Worm (Caenorhabditis elegans) whole organism, L4 larva: ENCODE results near the gene snb-5.

Experiments
- D1046.2 ChIP-seq: fragments of 200-800 bp; sonication (Bioruptor generic); IDR thresholded peaks from 2 replicates; pipeline ENCODE4 v1.3.6; 2022; ENCODE audit warnings: missing genetic modification characterization, missing compliant biosample characterization
- F26F4.8 ChIP-seq: fragments of 200-800 bp; sonication (Bioruptor generic); conservative IDR thresholded peaks from 2 replicates; pipeline ENCODE4 v1.3.6; 2022; ENCODE audit warnings: missing genetic modification characterization, missing compliant biosample characterization
- F49E8.2 ChIP-seq: sonication (generic microtip); optimal IDR thresholded peaks from 2 replicates; lab custom pipeline; 2016; ENCODE audit warnings: missing compliant biosample characterization, mild to moderate bottlenecking, missing genetic modification characterization, borderline replicate concordance
- R02D3.7 ChIP-seq: fragments of 150-350 bp; sonication (generic microtip); optimal IDR thresholded peaks from 3 replicates; lab custom pipeline; 2014; ENCODE audit warnings: missing biosample characterization, missing genetic modification characterization
- T20F7.1 ChIP-seq: fragments of 200-800 bp; sonication (Bioruptor generic); optimal IDR thresholded peaks from 2 replicates; lab custom pipeline; 2018; ENCODE audit warnings: mild to moderate bottlenecking, missing genetic modification characterization, missing compliant biosample characterization
- Y105C5A.15 ChIP-seq: fragments of 200-800 bp; sonication (Bioruptor generic); IDR thresholded peaks from 2 replicates; pipeline ENCODE4 v1.3.6; 2022; ENCODE audit warnings: missing genetic modification characterization, missing compliant biosample characterization
- aly-2 ChIP-seq: sonication (generic microtip); optimal IDR thresholded peaks from 2 replicates; lab custom pipeline; 2018; ENCODE audit warnings: missing biosample characterization, missing genetic modification characterization
- ama-1 ChIP-seq: fragments of 150-350 bp; optimal IDR thresholded peaks from 2 replicates; lab custom pipeline; 2014; ENCODE audit warnings: inconsistent platforms, mixed read lengths
- arid-1 ChIP-seq: fragments of 200-800 bp; sonication (Bioruptor generic); conservative IDR thresholded peaks from 2 replicates; pipeline ENCODE4 v1.3.6; 2022; ENCODE audit warnings: missing genetic modification reagents, missing genetic modification characterization, missing compliant biosample characterization
- attf-4 ChIP-seq: sonication (generic microtip); optimal IDR thresholded peaks from 3 replicates; lab custom pipeline; 2017; ENCODE audit warnings: missing biosample characterization, missing genetic modification characterization
- ceh-20 ChIP-seq: fragments of 200-800 bp; sonication (Bioruptor generic); IDR thresholded peaks from 2 replicates; pipeline ENCODE4 v1.3.6; 2022; ENCODE audit warnings: missing genetic modification reagents, missing genetic modification characterization, missing compliant biosample characterization
- ceh-44 ChIP-seq: fragments of 200-800 bp; sonication (Bioruptor generic); IDR thresholded peaks from 2 replicates; pipeline ENCODE4 v1.3.6; 2022; ENCODE audit warnings: missing genetic modification reagents, missing genetic modification characterization, missing compliant biosample characterization
- ceh-82 ChIP-seq: sonication (generic microtip); optimal IDR thresholded peaks from 2 replicates; lab custom pipeline; 2017; ENCODE audit warnings: missing biosample characterization, missing genetic modification characterization
- cey-2 ChIP-seq: sonication (generic microtip); optimal IDR thresholded peaks from 3 replicates; lab custom pipeline; 2017; ENCODE audit warnings: missing genetic modification characterization, mild to moderate bottlenecking, missing compliant biosample characterization, antibody characterized with exemption, borderline replicate concordance; ENCODE audit not compliant: insufficient read depth
- dmd-9 ChIP-seq: fragments of 200-800 bp; sonication (Bioruptor generic); IDR thresholded peaks from 2 replicates; pipeline ENCODE4 v1.3.6; 2022; ENCODE audit warnings: missing genetic modification reagents, missing genetic modification characterization, missing compliant biosample characterization
- dpl-1 ChIP-seq: fragments of 150-350 bp; optimal IDR thresholded peaks from 2 replicates; lab custom pipeline; 2014; ENCODE audit warnings: missing biosample characterization, missing genetic modification reagents, missing genetic modification characterization
- egl-27 ChIP-seq: sonication (generic microtip); optimal IDR thresholded peaks from 3 replicates; lab custom pipeline; 2017; ENCODE audit warnings: missing biosample characterization, missing genetic modification reagents, missing genetic modification characterization
- egl-43 ChIP-seq: fragments of 200-800 bp; sonication (Bioruptor generic); IDR thresholded peaks from 2 replicates; pipeline ENCODE4 v1.3.6; 2022; ENCODE audit warnings: missing genetic modification reagents, missing genetic modification characterization, missing compliant biosample characterization
- fos-1 ChIP-seq: fragments of 150-350 bp; optimal IDR thresholded peaks from 2 replicates; lab custom pipeline; 2014; ENCODE audit warnings: missing biosample characterization, missing genetic modification characterization
- gei-8 ChIP-seq: fragments of 200-800 bp; sonication (Bioruptor generic); optimal IDR thresholded peaks from 2 replicates; lab custom pipeline; 2018; ENCODE audit warnings: mild to moderate bottlenecking, missing genetic modification characterization, missing compliant biosample characterization
- hlh-30 ChIP-seq: sonication (generic microtip); optimal IDR thresholded peaks from 2 replicates; lab custom pipeline; 2017; ENCODE audit warnings: antibody characterized with exemption, mild to moderate bottlenecking, missing genetic modification characterization, missing compliant biosample characterization; ENCODE audit not compliant: insufficient read depth
- hmg-1.1 ChIP-seq: fragments of 200-800 bp; sonication (Bioruptor generic); IDR thresholded peaks from 2 replicates; pipeline ENCODE4 v1.3.6; 2022; ENCODE audit warnings: missing genetic modification reagents, missing genetic modification characterization, missing compliant biosample characterization
- lin-13 ChIP-seq: fragments of 150-350 bp; optimal IDR thresholded peaks from 2 replicates; lab custom pipeline; 2014; ENCODE audit warnings: missing biosample characterization, missing genetic modification reagents, missing genetic modification characterization
- lin-29 ChIP-seq: fragments of 200-800 bp; sonication (Bioruptor generic); IDR thresholded peaks from 2 replicates; pipeline ENCODE4 v1.3.6; 2022; ENCODE audit warnings: missing genetic modification reagents, missing genetic modification characterization, missing compliant biosample characterization
- lin-38 ChIP-seq: fragments of 200-800 bp; sonication (Bioruptor generic); IDR thresholded peaks from 2 replicates; pipeline ENCODE4 v1.3.6; 2022; ENCODE audit warnings: missing genetic modification reagents, missing genetic modification characterization, missing compliant biosample characterization
- lsy-2 ChIP-seq, 2 experiments: fragments of 150-350 bp in 1 of 2; sonication (generic microtip) in 1 of 2; optimal IDR thresholded peaks; 2 replicates each; lab custom pipeline; 2014 to 2017; ENCODE audit warnings: missing biosample characterization in 2 of 2, missing genetic modification characterization in 2 of 2
- madf-9 ChIP-seq: fragments of 200-800 bp; sonication (Bioruptor generic); conservative IDR thresholded peaks from 2 replicates; pipeline ENCODE4 v1.3.6; 2022; ENCODE audit warnings: missing genetic modification reagents, missing genetic modification characterization, missing compliant biosample characterization
- mep-1 ChIP-seq: fragments of 150-350 bp; sonication (generic microtip); optimal IDR thresholded peaks from 3 replicates; lab custom pipeline; 2014; ENCODE audit warnings: missing biosample characterization, missing genetic modification characterization
- mes-2 ChIP-seq: sonication (generic microtip); optimal IDR thresholded peaks from 2 replicates; lab custom pipeline; 2016; ENCODE audit warnings: missing genotype, mild to moderate bottlenecking, missing genetic modification characterization, missing compliant biosample characterization; ENCODE audit not compliant: poor library complexity, severe bottlenecking
- nhr-25 ChIP-seq: sonication (generic microtip); optimal IDR thresholded peaks from 2 replicates; lab custom pipeline; 2017; ENCODE audit warnings: missing genetic modification characterization, mild to moderate bottlenecking, missing compliant biosample characterization, antibody characterized with exemption, moderate library complexity, borderline replicate concordance; ENCODE audit not compliant: insufficient read depth
- nhr-77 ChIP-seq: fragments of 150-350 bp; optimal IDR thresholded peaks from 2 replicates; lab custom pipeline; 2014; ENCODE audit warnings: missing biosample characterization, missing genetic modification characterization
- pqm-1 ChIP-seq: sonication (generic microtip); optimal IDR thresholded peaks from 2 replicates; lab custom pipeline; 2017; ENCODE audit warnings: missing biosample characterization, missing genetic modification characterization
- saeg-2 ChIP-seq: fragments of 200-800 bp; sonication (Bioruptor generic); IDR thresholded peaks from 2 replicates; pipeline ENCODE4 v1.3.6; 2022; ENCODE audit warnings: missing genetic modification reagents, missing genetic modification characterization, missing compliant biosample characterization
- snpc-4 ChIP-seq: fragments of 150-350 bp; optimal IDR thresholded peaks from 2 replicates; lab custom pipeline; 2014; ENCODE audit warnings: missing biosample characterization, missing genetic modification characterization
- tra-1 ChIP-seq: fragments of 200-800 bp; sonication (Bioruptor generic); IDR thresholded peaks from 2 replicates; pipeline ENCODE4 v1.3.6; 2022; ENCODE audit warnings: missing genetic modification reagents, missing genetic modification characterization, missing compliant biosample characterization
- unc-62 ChIP-seq, 3 experiments: fragments of 150-350 bp in 1 of 3; sonication (generic microtip); optimal IDR thresholded peaks in 2 of 3; peaks in 1 of 3; 1 replicate in 1 of 3; 2 replicates in 2 of 3; lab custom pipeline; 2014 to 2017; ENCODE audit warnings: missing biosample characterization in 3 of 3, missing genetic modification characterization in 3 of 3, missing genetic modification reagents in 3 of 3, missing genotype in 1 of 3
- vab-7 ChIP-seq: fragments of 200-800 bp; sonication (Bioruptor generic); IDR thresholded peaks from 2 replicates; pipeline ENCODE4 v1.3.6; 2022; ENCODE audit warnings: missing genetic modification reagents, missing genetic modification characterization, missing compliant biosample characterization
- ztf-11 ChIP-seq: fragments of 150-350 bp; optimal IDR thresholded peaks from 2 replicates; lab custom pipeline; 2014; ENCODE audit warnings: missing biosample characterization, missing genetic modification characterization
- ztf-7 ChIP-seq: fragments of 150-350 bp; optimal IDR thresholded peaks from 2 replicates; lab custom pipeline; 2014; ENCODE audit warnings: missing biosample characterization, missing genetic modification characterization

snb-5 gene

DNA sequence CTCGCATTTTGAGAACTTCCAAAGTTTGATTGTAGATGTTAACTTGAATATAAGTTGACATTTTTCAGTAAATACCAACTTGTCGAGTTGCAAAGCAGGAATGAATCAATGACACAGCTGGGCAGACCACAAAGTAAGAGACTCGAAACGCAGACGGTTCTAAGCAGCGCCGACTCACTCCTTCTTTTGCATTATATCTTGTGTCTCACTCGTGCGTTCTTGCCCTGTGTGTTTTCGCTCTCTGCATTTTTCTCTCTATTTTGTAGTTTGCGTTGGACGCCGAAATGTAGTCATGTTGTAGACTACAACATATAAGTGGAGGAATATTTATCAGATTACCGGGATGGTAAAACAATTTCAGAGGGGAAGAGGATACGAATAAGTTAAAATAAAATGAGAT, 40.0 kb downstream of the snb-5 start, which contains the start of gene C02F5.12 (continued):
- TF ChIP-seq ceh-44 (GFP tag; lab: Robert Waterston, UW) (no peak), gei-8 (GFP tag; lab: Kevin White, UChicago) (no peak), tra-1 (GFP tag; lab: Robert Waterston, UW) (no peak), arid-1 (GFP tag; lab: Robert Waterston, UW) (0 out of 2 replicates have a peak, but pooled peaks have one; percentile 32), aly-2 (tag; lab: Kevin White, UChicago) (no peak), D1046.2 (GFP tag; lab: Robert Waterston, UW) (no peak), ztf-11 (tag; lab: Kevin White, UChicago) (no peak), nhr-25 (no peak), lin-13 (GFP tag; lab: Kevin White, UChicago) (peak; percentile 44), lin-29 (no peak), pqm-1 (tag; lab: Kevin White, UChicago) (no peak), F49E8.2 (no peak), nhr-77 (tag; lab: Kevin White, UChicago) (no peak), ztf-7 (tag; lab: Kevin White, UChicago) (no peak), ceh-20 (GFP tag; lab: Robert Waterston, UW) (no peak), hmg-1.1 (GFP tag; lab: Robert Waterston, UW) (0 out of 2 replicates have a peak, but pooled peaks have one; percentile 40), cey-2 (tag; lab: Kevin White, UChicago) (no peak), ceh-82 (tag; lab: Kevin White, UChicago) (no peak), snpc-4 (tag; lab: Kevin White, UChicago) (no peak), F26F4.8 (GFP tag; lab: Robert Waterston, UW) (no peak), egl-27 (tag; lab: Kevin White, UChicago) (no peak), fos-1 (tag; lab: Kevin White, UChicago) (no peak), Y105C5A.15 (GFP tag; lab: Robert Waterston, UW) (no peak), vab-7 (GFP tag; lab: Robert Waterston, UW) (no peak), mep-1 (tag; lab: Kevin White, UChicago) (peak; percentile 63), saeg-2 (GFP tag; lab: Robert Waterston, UW) (no peak), ama-1 (lab: Kevin White, UChicago) (no peak), madf-9 (GFP tag; lab: Robert Waterston, UW) (no peak), dmd-9 (no peak), hlh-30 (tag; lab: Kevin White, UChicago) (peak; percentile 79)
- TF ChIP-seq, all 104 proteins: peak for 17

DNA sequence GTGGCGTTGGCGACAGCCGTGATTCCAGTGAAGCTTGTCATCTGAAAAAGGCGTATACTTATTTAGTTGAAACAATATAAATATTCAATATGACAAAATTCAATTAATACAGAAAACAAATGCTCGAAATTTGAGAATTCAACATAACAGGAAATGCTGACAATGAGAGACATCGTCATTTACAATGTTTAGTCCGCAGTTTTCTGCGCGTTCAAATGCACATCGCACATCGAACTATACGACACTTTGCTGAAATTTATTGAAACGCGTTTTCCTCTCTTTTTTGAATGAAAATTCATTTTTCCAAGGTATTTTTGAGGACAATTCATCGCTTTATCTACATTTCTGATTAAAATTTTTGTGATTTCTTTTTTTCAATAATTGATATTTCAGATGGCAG, 41.2 kb downstream of the snb-5 start, which contains the start of the genes pbs-6 and cids-1:
TSS of gene pbs-6 (minus strand) at position 41 of the 400 bp plus-strand sequence.
TSS of gene cids-1 (plus strand) at position 394 of the 400 bp plus-strand sequence.
- TF ChIP-seq lin-38 (GFP tag; lab: Robert Waterston, UW) (0 out of 2 replicates have a peak, but pooled peaks have one; percentile 14), ceh-44 (GFP tag; lab: Robert Waterston, UW) (no peak), lsy-2 (tag; optimal IDR thresholded peaks at IDR 0.05; lab: Kevin White, UChicago) (peak in 1 of 2 experiments; percentile 59), dpl-1 (GFP tag; lab: Kevin White, UChicago) (peak; percentile 26), gei-8 (GFP tag; lab: Kevin White, UChicago) (no peak), mes-2 (peak; percentile 36), T20F7.1 (GFP tag; lab: Kevin White, UChicago) (no peak)

DNA sequence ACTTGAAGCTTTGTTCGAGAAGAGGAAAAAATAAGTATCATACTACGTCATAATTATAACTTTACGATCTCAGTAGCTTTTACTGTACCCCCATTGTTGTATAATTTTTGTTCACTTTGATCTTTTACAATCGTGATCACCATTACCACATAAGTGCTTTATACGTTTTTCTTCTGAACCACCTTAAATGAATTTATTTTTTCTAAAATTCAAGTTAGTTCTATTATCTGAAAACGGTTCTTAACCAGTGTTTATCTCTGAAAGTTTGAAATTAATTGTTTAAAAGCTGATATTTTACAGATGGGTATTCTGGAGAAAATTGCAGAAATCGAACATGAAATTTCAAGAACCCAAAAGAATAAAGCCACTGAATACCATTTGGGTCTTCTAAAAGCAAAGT, 42.7 kb downstream of the snb-5 start, which contains the start of gene C02F5.3:
TSS of gene C02F5.3 (plus strand) at position 301 of the 400 bp plus-strand sequence.
- TF ChIP-seq unc-62 (GFP tag; optimal IDR thresholded peaks at IDR 0.05 in 1 of 2; lab: Kevin White, UChicago): no peak
- no peak for TF ChIP-seq unc-62 (tag; optimal IDR thresholded peaks at IDR 0.05; lab: Kevin White, UChicago)
- TF ChIP-seq egl-43 (GFP tag; lab: Robert Waterston, UW): no peak
- no peak for TF ChIP-seq fos-1 (tag; lab: Kevin White, UChicago)
- no peak for TF ChIP-seq R02D3.7 (tag; lab: Kevin White, UChicago)
- no peak for TF ChIP-seq saeg-2 (GFP tag; lab: Robert Waterston, UW)
- TF ChIP-seq attf-4 (tag; lab: Kevin White, UChicago): no peak
